Fruit fly (Drosophila melanogaster): ENCODE data around the gene CG32086.

CG32086 gene

DNA sequence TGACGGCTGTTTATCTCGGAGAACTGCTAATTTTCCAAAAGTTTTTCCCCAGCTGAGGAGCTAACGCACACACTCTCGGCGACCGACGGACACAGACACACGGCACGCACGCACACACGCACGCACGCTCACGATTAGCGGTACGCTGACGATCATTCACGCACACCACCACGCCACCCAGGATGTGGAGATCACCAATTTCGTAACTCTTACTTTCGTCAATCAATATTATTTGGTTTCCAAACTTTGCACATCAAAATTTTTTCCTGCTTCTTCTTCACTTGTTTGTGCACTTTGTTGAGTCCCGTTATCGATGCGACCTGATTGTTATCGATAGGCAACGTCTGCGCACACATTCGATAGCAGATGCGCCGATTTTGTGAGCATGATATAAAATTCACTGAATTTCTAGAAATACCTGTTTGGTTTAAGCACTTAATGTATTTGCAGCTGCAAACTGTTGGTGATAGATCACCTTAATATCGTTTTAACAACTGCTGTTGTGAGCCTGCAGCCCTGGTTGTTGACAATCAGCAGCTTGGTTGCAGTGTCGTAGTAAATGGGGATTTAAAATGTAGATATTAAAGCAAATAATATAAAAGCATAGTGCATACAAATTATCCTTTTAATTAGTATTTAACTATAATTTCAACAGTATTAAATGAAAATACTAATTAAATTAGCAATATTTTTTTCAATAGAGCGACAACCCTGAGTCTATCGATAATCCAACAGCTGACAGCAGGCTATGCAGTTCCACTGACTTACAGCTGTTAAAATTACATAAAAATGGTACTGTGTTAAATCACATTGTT lies 21.7 kb downstream of the CG32086 start, which contains the start of the genes CG7394 and Mob2 (continued):
- TF ChIP-seq H2.0 (GFP tag; IDR thresholded peaks at IDR 0.05) (peak; percentile 92), CG17829 (tag; optimal IDR thresholded peaks at IDR 0.05) (peak; percentile 88), HLH54F (GFP tag; optimal IDR thresholded peaks at IDR 0.05) (peak; percentile 81), CG11456 (GFP tag; IDR thresholded peaks at IDR 0.05) (peak; percentile 93), al (GFP tag; IDR thresholded peaks at IDR 0.05) (peak; percentile 86), Hey (tag; optimal IDR thresholded peaks at IDR 0.05) (peak; percentile 67), Ravus (GFP tag; IDR thresholded peaks at IDR 0.05) (peak; percentile 59), ken (GFP tag; IDR thresholded peaks at IDR 0.05) (peak; percentile 93), CG17359 (tag; optimal IDR thresholded peaks at IDR 0.05) (peak; percentile 88), org-1 (GFP tag; optimal IDR thresholded peaks at IDR 0.05) (peak; percentile 25), CG1024 (GFP tag; IDR thresholded peaks at IDR 0.05) (peak; percentile 82), run (tag; optimal IDR thresholded peaks at IDR 0.05) (no peak), cas (GFP tag; IDR thresholded peaks at IDR 0.05) (peak; percentile 68), sima (GFP tag; optimal IDR thresholded peaks at IDR 0.05) (peak; percentile 42), CG10366 (GFP tag; IDR thresholded peaks at IDR 0.05) (peak; percentile 93), CG17612 (GFP tag; IDR thresholded peaks at IDR 0.05) (peak; percentile 84), CG8765 (GFP tag; IDR thresholded peaks at IDR 0.05) (peak; percentile 70), CG3281 (GFP tag; optimal IDR thresholded peaks at IDR 0.05) (peak; percentile 87), sr (GFP tag; IDR thresholded peaks at IDR 0.05) (peak; percentile 51; the same call in 1 of the 3 replicates), onecut (GFP tag; IDR thresholded peaks at IDR 0.05) (peak; percentile 65), CG12744 (GFP tag; optimal IDR thresholded peaks at IDR 0.05) (peak; percentile 84), exex (tag; optimal IDR thresholded peaks at IDR 0.05) (peak; percentile 68), HmgZ (tag; optimal IDR thresholded peaks at IDR 0.05) (peak; percentile 92), Hmx (GFP tag; optimal IDR thresholded peaks at IDR 0.05) (peak; percentile 82), sc (optimal IDR thresholded peaks at IDR 0.05) (no peak), sc (GFP tag; optimal IDR thresholded peaks at IDR 0.05) (peak; percentile 65), CG12219 (GFP tag; optimal IDR thresholded peaks at IDR 0.05) (peak; percentile 77), ci (GFP tag; IDR thresholded peaks at IDR 0.05) (peak; percentile 88), CG10565 (GFP tag; optimal IDR thresholded peaks at IDR 0.05) (no peak), CG9437 (GFP tag; optimal IDR thresholded peaks at IDR 0.05) (peak; percentile 70), CG6813 (GFP tag; optimal IDR thresholded peaks at IDR 0.05) (peak; percentile 72), CG9876 (GFP tag; optimal IDR thresholded peaks at IDR 0.05) (peak; percentile 58), CG32532 (GFP tag; IDR thresholded peaks at IDR 0.05) (peak; percentile 94), CG11695 (GFP tag; IDR thresholded peaks at IDR 0.05) (peak; percentile 91), CG9797 (GFP tag; optimal IDR thresholded peaks at IDR 0.05) (peak; percentile 60), CG4424 (GFP tag; optimal IDR thresholded peaks at IDR 0.05) (peak; percentile 88), Atf3 (GFP tag; optimal IDR thresholded peaks at IDR 0.05) (peak; percentile 77), Abd-B (GFP tag; optimal IDR thresholded peaks at IDR 0.05) (peak; percentile 90), CG11723 (GFP tag; optimal IDR thresholded peaks at IDR 0.05) (peak; percentile 67), pum (GFP tag; optimal IDR thresholded peaks at IDR 0.05) (peak; percentile 70), bowl (GFP tag; IDR thresholded peaks at IDR 0.05) (peak; percentile 80), luna (GFP tag; optimal IDR thresholded peaks at IDR 0.05) (peak; percentile 63), abd-A (tag; optimal IDR thresholded peaks at IDR 0.05) (peak; percentile 75), jing (GFP tag; optimal IDR thresholded peaks at IDR 0.05) (peak; percentile 75), CG3838 (GFP tag; optimal IDR thresholded peaks at IDR 0.05) (peak; percentile 70), CG31388 (GFP tag; optimal IDR thresholded peaks at IDR 0.05) (peak; percentile 82), slbo (GFP tag; IDR thresholded peaks at IDR 0.05) (peak; percentile 97), Gug (GFP tag; IDR thresholded peaks at IDR 0.05) (peak; percentile 87; the same call in 3 of the 4 replicates), D19A (tag; optimal IDR thresholded peaks at IDR 0.05) (peak; percentile 69), MBD-R2 (GFP tag; IDR thresholded peaks at IDR 0.05) (peak; percentile 81), Xrp1 (GFP tag; IDR thresholded peaks at IDR 0.05) (peak; percentile 93)
